Comparison of ENCODE assay signal across 1 fruit fly cellular context in the genomic region with DNA sequence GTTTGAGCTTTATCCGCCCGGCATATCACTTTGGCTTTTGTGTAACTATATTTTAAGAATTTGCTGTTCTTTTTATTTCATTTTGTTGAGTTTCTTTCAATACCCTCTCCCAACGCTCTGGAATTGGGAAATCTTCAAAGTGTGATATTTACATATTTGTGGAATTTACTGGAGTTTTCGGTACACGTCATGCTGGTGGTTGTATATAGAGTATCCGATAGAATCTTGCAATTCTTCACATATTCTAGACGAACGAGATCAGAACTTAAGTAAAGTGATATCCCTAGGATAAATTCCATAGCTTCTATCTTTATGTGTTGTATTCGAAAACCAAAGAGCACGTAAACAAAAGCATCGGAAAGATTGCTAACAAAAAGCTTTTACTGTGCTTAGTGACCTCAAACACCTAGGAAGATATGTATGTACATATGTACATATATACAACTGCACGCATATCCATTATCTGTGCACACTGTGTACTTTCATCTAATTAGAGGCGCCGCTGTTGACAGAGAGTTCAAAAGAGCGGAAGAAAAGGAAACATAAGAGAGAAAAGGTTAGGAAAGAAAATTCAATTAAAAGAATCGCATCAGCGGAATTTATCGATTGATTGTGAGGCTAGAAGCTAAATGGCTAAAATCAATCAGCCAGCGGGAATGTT.
A peak's percentile ranks its signal among the peaks of the same experiment; 100 is the strongest.
TF ChIP-seq lines count a peak whose summit lies in the region.

No protein-coding gene starts in this region.

TF ChIP-seq in whole organism, embryonic, 481 proteins besides CTCF, POLR2A, EP300 and RAD21 (continued from another document and continues in another):
- no peak for TF ChIP-seq CG1832 (GFP tag; optimal IDR thresholded peaks at IDR 0.05; lab: Kevin White, UChicago)
- TF ChIP-seq sna (GFP tag; IDR thresholded peaks at IDR 0.05; lab: Robert Waterston, UW; ENCODE audit: partially characterized antibody), result no peak
- peak; percentile 89 for TF ChIP-seq fd64A (GFP tag; optimal IDR thresholded peaks at IDR 0.05; lab: Kevin White, UChicago)
- no peak for TF ChIP-seq HLH54F (GFP tag; optimal IDR thresholded peaks at IDR 0.05; lab: Kevin White, UChicago)
- TF ChIP-seq gce (GFP tag; IDR thresholded peaks at IDR 0.05; lab: Robert Waterston, UW), result peak; percentile 72; the same call in 2 of the 3 replicates
- TF ChIP-seq Oaz (GFP tag; IDR thresholded peaks at IDR 0.05; lab: Robert Waterston, UW), result no peak
- TF ChIP-seq CG5953 (GFP tag; IDR thresholded peaks at IDR 0.05; lab: Robert Waterston, UW), result peak; percentile 60
- no peak for TF ChIP-seq dysf (GFP tag; IDR thresholded peaks at IDR 0.05; lab: Robert Waterston, UW)
- TF ChIP-seq CG9727 (GFP tag; optimal IDR thresholded peaks at IDR 0.05; lab: Kevin White, UChicago), result no peak
- peak; percentile 19 for TF ChIP-seq Hmr (GFP tag; optimal IDR thresholded peaks at IDR 0.05; lab: Kevin White, UChicago)
- TF ChIP-seq CG15514 (GFP tag; optimal IDR thresholded peaks at IDR 0.05; lab: Kevin White, UChicago), result peak; percentile 13
- no peak for TF ChIP-seq CG10321 (GFP tag; IDR thresholded peaks at IDR 0.05; lab: Robert Waterston, UW)
- peak; percentile 39 for TF ChIP-seq CG15696 (tag; optimal IDR thresholded peaks at IDR 0.05; lab: Kevin White, UChicago)
- no peak for TF ChIP-seq CG4730 (GFP tag; IDR thresholded peaks at IDR 0.05; lab: Robert Waterston, UW)
- peak; percentile 54 for TF ChIP-seq CG17385 (GFP tag; optimal IDR thresholded peaks at IDR 0.05; lab: Kevin White, UChicago)
- no peak for TF ChIP-seq inv (GFP tag; IDR thresholded peaks at IDR 0.05; lab: Robert Waterston, UW; ENCODE audit: partially characterized antibody)
- no peak for TF ChIP-seq CG6791 (GFP tag; IDR thresholded peaks at IDR 0.05; lab: Robert Waterston, UW; ENCODE audit: partially characterized antibody)
- TF ChIP-seq CG15601 (tag; optimal IDR thresholded peaks at IDR 0.05; lab: Kevin White, UChicago), result peak; percentile 87
- peak; percentile 32 for TF ChIP-seq CG15269 (tag; optimal IDR thresholded peaks at IDR 0.05; lab: Kevin White, UChicago)
- no peak for TF ChIP-seq CG15073 (GFP tag; optimal IDR thresholded peaks at IDR 0.05; lab: Kevin White, UChicago)
- no peak for TF ChIP-seq BEAF-32 (GFP tag; optimal IDR thresholded peaks at IDR 0.05; lab: Kevin White, UChicago)
- TF ChIP-seq tgo (GFP tag; IDR thresholded peaks at IDR 0.05; lab: Robert Waterston, UW), result no peak
- no peak for TF ChIP-seq Ada2b (GFP tag; IDR thresholded peaks at IDR 0.05; lab: Robert Waterston, UW)
- no peak for TF ChIP-seq CG2129 (GFP tag; IDR thresholded peaks at IDR 0.05; lab: Robert Waterston, UW; ENCODE audit: partially characterized antibody)
- TF ChIP-seq Neu2 (GFP tag; optimal IDR thresholded peaks at IDR 0.05; lab: Kevin White, UChicago; ENCODE audit: borderline replicate concordance), result no peak
- TF ChIP-seq ewg (GFP tag; optimal IDR thresholded peaks at IDR 0.05; lab: Kevin White, UChicago), result no peak
- TF ChIP-seq ranshi (GFP tag; IDR thresholded peaks at IDR 0.05; lab: Robert Waterston, UW), result peak; percentile 36; the same call in 1 of the 2 replicates
- no peak for TF ChIP-seq pb (GFP tag; optimal IDR thresholded peaks at IDR 0.05; lab: Kevin White, UChicago)
- TF ChIP-seq CG30403 (GFP tag; optimal IDR thresholded peaks at IDR 0.05; lab: Kevin White, UChicago), result no peak
- TF ChIP-seq gfzf (GFP tag; optimal IDR thresholded peaks at IDR 0.05; lab: Kevin White, UChicago), result no peak
- TF ChIP-seq CG8359 (GFP tag; optimal IDR thresholded peaks at IDR 0.05; lab: Kevin White, UChicago; ENCODE audit: borderline replicate concordance), result no peak
- no peak for TF ChIP-seq ttk (GFP tag; IDR thresholded peaks at IDR 0.05; lab: Robert Waterston, UW)
- peak; percentile 62 for TF ChIP-seq mirr (GFP tag; optimal IDR thresholded peaks at IDR 0.05; lab: Kevin White, UChicago)
- TF ChIP-seq Gsc (GFP tag; IDR thresholded peaks at IDR 0.05; lab: Robert Waterston, UW), result no peak
- peak; percentile 87 for TF ChIP-seq CG7987 (GFP tag; optimal IDR thresholded peaks at IDR 0.05; lab: Kevin White, UChicago)
- TF ChIP-seq CG10565 (GFP tag; optimal IDR thresholded peaks at IDR 0.05; lab: Kevin White, UChicago), result no peak
- no peak for TF ChIP-seq CG6175 (GFP tag; IDR thresholded peaks at IDR 0.05; lab: Robert Waterston, UW)
- TF ChIP-seq Bgb (GFP tag; IDR thresholded peaks at IDR 0.05; lab: Robert Waterston, UW; ENCODE audit: partially characterized antibody), result no peak
- TF ChIP-seq CG6689 (GFP tag; IDR thresholded peaks at IDR 0.05; lab: Robert Waterston, UW), result no peak
- no peak for TF ChIP-seq CG16779 (GFP tag; IDR thresholded peaks at IDR 0.05; lab: Robert Waterston, UW)
- TF ChIP-seq unc-4 (GFP tag; IDR thresholded peaks at IDR 0.05; lab: Robert Waterston, UW; ENCODE audit: partially characterized antibody), result no peak
- TF ChIP-seq CG13894 (tag; optimal IDR thresholded peaks at IDR 0.05; lab: Kevin White, UChicago), result no peak
- TF ChIP-seq cg (GFP tag; optimal IDR thresholded peaks at IDR 0.05; lab: Kevin White, UChicago), result no peak
- TF ChIP-seq eve (GFP tag; optimal IDR thresholded peaks at IDR 0.05; lab: Kevin White, UChicago), result peak in 1 of 2 experiments; percentile 20
- no peak for TF ChIP-seq fru (optimal IDR thresholded peaks at IDR 0.05; lab: Kevin White, UChicago)
- TF ChIP-seq CG6683 (GFP tag; optimal IDR thresholded peaks at IDR 0.05; lab: Kevin White, UChicago), result no peak
- TF ChIP-seq Dbx (GFP tag; IDR thresholded peaks at IDR 0.05; lab: Robert Waterston, UW), result no peak
- no peak for TF ChIP-seq CG6654 (GFP tag; optimal IDR thresholded peaks at IDR 0.05; lab: Kevin White, UChicago)
- no peak for TF ChIP-seq luna (GFP tag; optimal IDR thresholded peaks at IDR 0.05; lab: Kevin White, UChicago)
- TF ChIP-seq CG1529 (GFP tag; optimal IDR thresholded peaks at IDR 0.05; lab: Kevin White, UChicago), result peak; percentile 52
- no peak for TF ChIP-seq CG12391 (tag; optimal IDR thresholded peaks at IDR 0.05; lab: Kevin White, UChicago)
- TF ChIP-seq CG6254 (GFP tag; optimal IDR thresholded peaks at IDR 0.05; lab: Kevin White, UChicago), result peak; percentile 34
- TF ChIP-seq Mad (GFP tag; optimal IDR thresholded peaks at IDR 0.05; lab: Kevin White, UChicago), result no peak
- no peak for TF ChIP-seq lilli (GFP tag; optimal IDR thresholded peaks at IDR 0.05; lab: Kevin White, UChicago)
- TF ChIP-seq ssp (GFP tag; IDR thresholded peaks at IDR 0.05; lab: Robert Waterston, UW), result no peak
- TF ChIP-seq CG14441 (GFP tag; IDR thresholded peaks at IDR 0.05; lab: Robert Waterston, UW), result no peak
- no peak for TF ChIP-seq pho (GFP tag; optimal IDR thresholded peaks at IDR 0.05; lab: Kevin White, UChicago)
- TF ChIP-seq CG13424 (tag; optimal IDR thresholded peaks at IDR 0.05; lab: Kevin White, UChicago), result peak; percentile 62
- no peak for TF ChIP-seq da (GFP tag; optimal IDR thresholded peaks at IDR 0.05; lab: Kevin White, UChicago)
- no peak for TF ChIP-seq CG7271 (tag; optimal IDR thresholded peaks at IDR 0.05; lab: Kevin White, UChicago)
- TF ChIP-seq lab (GFP tag; optimal IDR thresholded peaks at IDR 0.05; lab: Kevin White, UChicago), result peak; percentile 79
- no peak for TF ChIP-seq gt (GFP tag; IDR thresholded peaks at IDR 0.05; lab: Robert Waterston, UW)
- no peak for TF ChIP-seq CG14965 (GFP tag; optimal IDR thresholded peaks at IDR 0.05; lab: Kevin White, UChicago; ENCODE audit: borderline replicate concordance)
- TF ChIP-seq CG10267 (tag; optimal IDR thresholded peaks at IDR 0.05; lab: Kevin White, UChicago), result no peak
- no peak for TF ChIP-seq sens-2 (GFP tag; IDR thresholded peaks at IDR 0.05; lab: Robert Waterston, UW)
- peak; percentile 55 for TF ChIP-seq CG2202 (tag; optimal IDR thresholded peaks at IDR 0.05; lab: Kevin White, UChicago)
- no peak for TF ChIP-seq Hmx (GFP tag; optimal IDR thresholded peaks at IDR 0.05; lab: Kevin White, UChicago)
- no peak for TF ChIP-seq twi (tag; optimal IDR thresholded peaks at IDR 0.05; lab: Kevin White, UChicago)
- TF ChIP-seq Antp (GFP tag; optimal IDR thresholded peaks at IDR 0.05; lab: Kevin White, UChicago), result no peak
- peak; percentile 62 for TF ChIP-seq CG13296 (GFP tag; optimal IDR thresholded peaks at IDR 0.05; lab: Kevin White, UChicago)
- no peak for TF ChIP-seq Dip3 (GFP tag; optimal IDR thresholded peaks at IDR 0.05; lab: Kevin White, UChicago)
- TF ChIP-seq CG15479 (GFP tag; optimal IDR thresholded peaks at IDR 0.05; lab: Kevin White, UChicago), result no peak
- peak; percentile 61 for TF ChIP-seq CG4328 (GFP tag; optimal IDR thresholded peaks at IDR 0.05; lab: Kevin White, UChicago)
- TF ChIP-seq CG6272 (GFP tag; IDR thresholded peaks at IDR 0.05; lab: Robert Waterston, UW), result no peak
- no peak for TF ChIP-seq lbe (GFP tag; optimal IDR thresholded peaks at IDR 0.05; lab: Kevin White, UChicago)
- no peak for TF ChIP-seq maf-S (GFP tag; optimal IDR thresholded peaks at IDR 0.05; lab: Kevin White, UChicago)
- TF ChIP-seq kay (GFP tag; optimal IDR thresholded peaks at IDR 0.05; lab: Kevin White, UChicago), result peak; percentile 7
- no peak for TF ChIP-seq CG8290 (GFP tag; optimal IDR thresholded peaks at IDR 0.05; lab: Kevin White, UChicago)
- TF ChIP-seq CG8290 (tag; optimal IDR thresholded peaks at IDR 0.05; lab: Kevin White, UChicago), result peak; percentile 25 to 32
- TF ChIP-seq CG14050 (GFP tag; IDR thresholded peaks at IDR 0.05; lab: Robert Waterston, UW), result no peak; the same call in 2 of the 3 replicates
- TF ChIP-seq Rfx (GFP tag; IDR thresholded peaks at IDR 0.05; lab: Robert Waterston, UW), result no peak
- no peak for TF ChIP-seq Myb (GFP tag; optimal IDR thresholded peaks at IDR 0.05; lab: Kevin White, UChicago)
- peak; percentile 76 for TF ChIP-seq Awh (GFP tag; IDR thresholded peaks at IDR 0.05; lab: Robert Waterston, UW)
- peak; percentile 55 for TF ChIP-seq Sox100B (GFP tag; optimal IDR thresholded peaks at IDR 0.05; lab: Kevin White, UChicago)
- no peak for TF ChIP-seq D19B (GFP tag; optimal IDR thresholded peaks at IDR 0.05; lab: Kevin White, UChicago)
- TF ChIP-seq CrebB (tag; optimal IDR thresholded peaks at IDR 0.05; lab: Kevin White, UChicago), result peak; percentile 69
- no peak for TF ChIP-seq corto (GFP tag; optimal IDR thresholded peaks at IDR 0.05; lab: Kevin White, UChicago)
- TF ChIP-seq dati (GFP tag; IDR thresholded peaks at IDR 0.05; lab: Robert Waterston, UW), result no peak
- TF ChIP-seq CG34224 (GFP tag; IDR thresholded peaks at IDR 0.05; lab: Robert Waterston, UW; ENCODE audit: partially characterized antibody), result no peak
- peak; percentile 76 for TF ChIP-seq Vsx1 (GFP tag; optimal IDR thresholded peaks at IDR 0.05; lab: Kevin White, UChicago)
- TF ChIP-seq sc (optimal IDR thresholded peaks at IDR 0.05; lab: Kevin White, UChicago), result no peak
- peak; percentile 52 for TF ChIP-seq sc (GFP tag; optimal IDR thresholded peaks at IDR 0.05; lab: Kevin White, UChicago)
- no peak for TF ChIP-seq Adf1 (GFP tag; IDR thresholded peaks at IDR 0.05; lab: Robert Waterston, UW)
- TF ChIP-seq BtbVII (GFP tag; optimal IDR thresholded peaks at IDR 0.05; lab: Kevin White, UChicago), result peak; percentile 37
- TF ChIP-seq btn (GFP tag; optimal IDR thresholded peaks at IDR 0.05; lab: Kevin White, UChicago), result peak; percentile 9
- TF ChIP-seq gro (GFP tag; optimal IDR thresholded peaks at IDR 0.05; lab: Kevin White, UChicago), result peak; percentile 11
- no peak for TF ChIP-seq CG1602 (GFP tag; optimal IDR thresholded peaks at IDR 0.05; lab: Kevin White, UChicago)
- TF ChIP-seq chn (GFP tag; optimal IDR thresholded peaks at IDR 0.05; lab: Kevin White, UChicago), result no peak
- peak; percentile 24 for TF ChIP-seq CG1603 (tag; optimal IDR thresholded peaks at IDR 0.05; lab: Kevin White, UChicago)
- TF ChIP-seq run (tag; optimal IDR thresholded peaks at IDR 0.05; lab: Kevin White, UChicago), result peak; percentile 46
- 0 out of 3 replicates have a peak, but pooled peaks have one; percentile 5 for TF ChIP-seq ken (GFP tag; IDR thresholded peaks at IDR 0.05; lab: Robert Waterston, UW)
- no peak for TF ChIP-seq Ets65A (GFP tag; lab: Kevin White, UChicago)
- no peak for TF ChIP-seq Stat92E (GFP tag; optimal IDR thresholded peaks at IDR 0.05; lab: Kevin White, UChicago)
- TF ChIP-seq knrl (GFP tag; IDR thresholded peaks at IDR 0.05; lab: Robert Waterston, UW; ENCODE audit: partially characterized antibody), result no peak
- peak; percentile 43 for TF ChIP-seq CG31365 (tag; optimal IDR thresholded peaks at IDR 0.05; lab: Kevin White, UChicago)
- no peak for TF ChIP-seq Oli (tag; optimal IDR thresholded peaks at IDR 0.05; lab: Kevin White, UChicago)
- no peak for TF ChIP-seq slbo (GFP tag; IDR thresholded peaks at IDR 0.05; lab: Robert Waterston, UW)
- no peak for TF ChIP-seq CG9797 (GFP tag; optimal IDR thresholded peaks at IDR 0.05; lab: Kevin White, UChicago)
- no peak for TF ChIP-seq CG7786 (GFP tag; optimal IDR thresholded peaks at IDR 0.05; lab: Kevin White, UChicago)
- TF ChIP-seq pzg (GFP tag; optimal IDR thresholded peaks at IDR 0.05; lab: Kevin White, UChicago), result no peak
- no peak for TF ChIP-seq Nf-YC (tag; optimal IDR thresholded peaks at IDR 0.05; lab: Kevin White, UChicago)
- 0 out of 2 replicates have a peak, but pooled peaks have one; percentile 27 for TF ChIP-seq seq (GFP tag; IDR thresholded peaks at IDR 0.05; lab: Robert Waterston, UW)
- TF ChIP-seq dpn (GFP tag; optimal IDR thresholded peaks at IDR 0.05; lab: Kevin White, UChicago), result no peak
- TF ChIP-seq CG4617 (GFP tag; optimal IDR thresholded peaks at IDR 0.05; lab: Kevin White, UChicago; ENCODE audit: borderline replicate concordance), result no peak
- TF ChIP-seq CG12219 (GFP tag; optimal IDR thresholded peaks at IDR 0.05; lab: Kevin White, UChicago), result peak; percentile 31
- TF ChIP-seq usp (GFP tag; optimal IDR thresholded peaks at IDR 0.05; lab: Kevin White, UChicago), result no peak
- no peak for TF ChIP-seq CG16815 (GFP tag; optimal IDR thresholded peaks at IDR 0.05; lab: Kevin White, UChicago)
- TF ChIP-seq CG11696 (GFP tag; IDR thresholded peaks at IDR 0.05; lab: Robert Waterston, UW), result no peak
- TF ChIP-seq CG7372 (GFP tag; IDR thresholded peaks at IDR 0.05; lab: Robert Waterston, UW), result no peak
- TF ChIP-seq sob (GFP tag; IDR thresholded peaks at IDR 0.05; lab: Robert Waterston, UW), result no peak
- TF ChIP-seq ems (GFP tag; optimal IDR thresholded peaks at IDR 0.05; lab: Kevin White, UChicago), result no peak
- peak; percentile 51 for TF ChIP-seq nau (GFP tag; optimal IDR thresholded peaks at IDR 0.05; lab: Kevin White, UChicago)
- TF ChIP-seq CG10654 (GFP tag; optimal IDR thresholded peaks at IDR 0.05; lab: Kevin White, UChicago), result no peak
- TF ChIP-seq Jarid2 (GFP tag; optimal IDR thresholded peaks at IDR 0.05; lab: Kevin White, UChicago), result no peak
- TF ChIP-seq gcm (GFP tag; optimal IDR thresholded peaks at IDR 0.05; lab: Kevin White, UChicago), result peak; percentile 59
- no peak for TF ChIP-seq Usf (GFP tag; optimal IDR thresholded peaks at IDR 0.05; lab: Kevin White, UChicago)
- TF ChIP-seq Gug (GFP tag; IDR thresholded peaks at IDR 0.05; lab: Robert Waterston, UW), result no peak
